Fruit fly (Drosophila melanogaster) whole organism, embryonic: ENCODE measurements around the gene CG15412.

Experiments
- ATbp ChIP-seq: fragments of 200-800 bp; sonication (Bioruptor generic); optimal IDR thresholded peaks from 2 replicates; lab custom pipeline; 2017; ENCODE audit warnings: missing biosample characterization, mild to moderate bottlenecking, missing genetic modification characterization, missing genetic modification reagents
- Blimp-1 ChIP-seq: fragments of 200-800 bp; sonication (Bioruptor generic); optimal IDR thresholded peaks from 3 replicates; lab custom pipeline; 2018; ENCODE audit warnings: missing biosample characterization, missing genetic modification characterization, mild to moderate bottlenecking, moderate library complexity, missing genetic modification reagents
- CG3065 ChIP-seq: fragments of 200-800 bp; sonication (Bioruptor generic); optimal IDR thresholded peaks from 2 replicates; lab custom pipeline; 2016; ENCODE audit warnings: missing biosample characterization, missing genetic modification characterization
- CG4328 ChIP-seq: fragments of 200-800 bp; sonication (Bioruptor generic); optimal IDR thresholded peaks from 3 replicates; lab custom pipeline; 2017; ENCODE audit warnings: missing biosample characterization, missing genetic modification reagents, missing genetic modification characterization
- Nf-YC ChIP-seq: fragments of 200-800 bp; optimal IDR thresholded peaks from 3 replicates; lab custom pipeline; 2019; ENCODE audit warnings: missing biosample characterization, mild to moderate bottlenecking, missing genetic modification characterization, moderate library complexity
- caup ChIP-seq: fragments of 200-800 bp; sonication (Bioruptor generic); optimal IDR thresholded peaks from 3 replicates; lab custom pipeline; 2017; ENCODE audit warnings: missing biosample characterization, mild to moderate bottlenecking, missing genetic modification characterization, moderate library complexity; ENCODE audit not compliant: severe bottlenecking
- fd96Cb ChIP-seq: fragments of 200-800 bp; sonication (Bioruptor generic); optimal IDR thresholded peaks from 2 replicates; lab custom pipeline; 2018; ENCODE audit warnings: missing biosample characterization, mild to moderate bottlenecking, missing genetic modification characterization, moderate library complexity
- lilli ChIP-seq: fragments of 200-800 bp; sonication (Bioruptor generic); optimal IDR thresholded peaks from 3 replicates; lab custom pipeline; 2016; ENCODE audit warnings: missing biosample characterization, missing genetic modification characterization
- oc ChIP-seq: fragments of 200-800 bp; sonication (Bioruptor generic); optimal IDR thresholded peaks from 2 replicates; lab custom pipeline; 2018; ENCODE audit warnings: missing biosample characterization, mild to moderate bottlenecking, missing genetic modification characterization, moderate library complexity

dm6 chr2L:3407722-3408121, 32.2 kb upstream of the CG15412 start:
- TF ChIP-seq Nf-YC (tag; lab: Kevin White, UChicago) (no peak), Blimp-1 (no peak), CG4328 (GFP tag; lab: Kevin White, UChicago) (no peak), ATbp (GFP tag; lab: Kevin White, UChicago) (no peak), lilli (GFP tag; lab: Kevin White, UChicago) (no peak), oc (tag; lab: Kevin White, UChicago) (no peak), CG3065 (GFP tag; lab: Kevin White, UChicago) (no peak), fd96Cb (tag; lab: Kevin White, UChicago) (no peak), caup (GFP tag; lab: Kevin White, UChicago) (no peak)
